Worm (Caenorhabditis elegans): ENCODE data around the gene ets-6.

The ets-6 gene

ce11 chrV:7545187-7545586 lies 35.2 kb downstream of the ets-6 start, which contains the start of the genes C54F6.19 and nhx-3:
C54F6.19 (plus strand) TSS chrV:7545487.
nhx-3 (minus strand) TSS chrV:7545523.
- TF ChIP-seq nhr-2 (tag; optimal IDR thresholded peaks at IDR 0.05), result no peak
- no peak for TF ChIP-seq ces-1 (GFP tag; optimal IDR thresholded peaks at IDR 0.05)
- TF ChIP-seq ceh-43 (GFP tag; optimal IDR thresholded peaks at IDR 0.05), result no peak
- TF ChIP-seq elt-3 (tag; optimal IDR thresholded peaks at IDR 0.05), result no peak
- TF ChIP-seq nhr-237 (tag; optimal IDR thresholded peaks at IDR 0.05), result no peak
- no peak for TF ChIP-seq unc-120 (tag; optimal IDR thresholded peaks at IDR 0.05; ENCODE audit: poor library complexity, severe bottlenecking)
- TF ChIP-seq blmp-1 (tag; optimal IDR thresholded peaks at IDR 0.05), result no peak
- TF ChIP-seq mep-1 (tag; optimal IDR thresholded peaks at IDR 0.05), result no peak

- peak; percentile 92 for TF ChIP-seq zip-8 (tag; optimal IDR thresholded peaks at IDR 0.05)
- TF ChIP-seq nhr-28 (tag; optimal IDR thresholded peaks at IDR 0.05), result no peak
Measured at ce11 chrV:7543728-7544127, 36.6 kb downstream of the ets-6 start.

DNA sequence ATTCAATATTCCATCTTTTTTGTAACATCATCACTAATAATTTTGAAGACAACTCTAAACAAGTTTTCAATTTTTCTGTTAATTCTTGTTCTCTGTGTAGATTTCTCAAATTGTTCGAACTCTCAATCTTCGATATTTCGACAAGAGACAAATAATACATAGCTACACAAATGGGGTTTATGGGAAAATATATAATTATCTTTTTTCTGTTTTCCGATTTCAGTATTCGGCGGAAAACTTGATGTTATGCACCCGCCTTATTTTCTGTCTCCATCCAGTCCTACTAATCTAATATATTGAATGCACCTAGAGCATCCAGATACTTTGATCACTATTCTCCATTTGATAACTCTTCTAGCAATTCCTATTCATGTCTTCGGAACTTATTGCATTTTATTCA lies 41.3 kb downstream of the ets-6 start, which contains the start of gene srh-268:
Gene srh-268 (plus strand): TSS at position 301 of the 400 bp plus-strand sequence.
- TF ChIP-seq sptf-1 (tag; optimal IDR thresholded peaks at IDR 0.05) (no peak), lin-13 (tag; optimal IDR thresholded peaks at IDR 0.05) (no peak), mep-1 (tag; optimal IDR thresholded peaks at IDR 0.05) (no peak), pha-4 (tag; optimal IDR thresholded peaks at IDR 0.05) (no peak), blmp-1 (tag; optimal IDR thresholded peaks at IDR 0.05) (no peak), ces-1 (GFP tag; optimal IDR thresholded peaks at IDR 0.05) (no peak), mls-2 (tag; optimal IDR thresholded peaks at IDR 0.05) (no peak), flh-1 (GFP tag; optimal IDR thresholded peaks at IDR 0.05) (no peak), ham-2 (GFP tag; optimal IDR thresholded peaks at IDR 0.05) (no peak), tbx-8 (GFP tag; optimal IDR thresholded peaks at IDR 0.05) (no peak), drap-1 (GFP tag; optimal IDR thresholded peaks at IDR 0.05) (no peak), bed-3 (GFP tag; optimal IDR thresholded peaks at IDR 0.05) (no peak), ztf-11 (tag; optimal IDR thresholded peaks at IDR 0.05) (no peak), elt-3 (tag; optimal IDR thresholded peaks at IDR 0.05) (no peak), unc-39 (tag; optimal IDR thresholded peaks at IDR 0.05) (no peak), lin-32 (GFP tag; optimal IDR thresholded peaks at IDR 0.05) (no peak), nhr-76 (tag; optimal IDR thresholded peaks at IDR 0.05) (no peak)

DNA sequence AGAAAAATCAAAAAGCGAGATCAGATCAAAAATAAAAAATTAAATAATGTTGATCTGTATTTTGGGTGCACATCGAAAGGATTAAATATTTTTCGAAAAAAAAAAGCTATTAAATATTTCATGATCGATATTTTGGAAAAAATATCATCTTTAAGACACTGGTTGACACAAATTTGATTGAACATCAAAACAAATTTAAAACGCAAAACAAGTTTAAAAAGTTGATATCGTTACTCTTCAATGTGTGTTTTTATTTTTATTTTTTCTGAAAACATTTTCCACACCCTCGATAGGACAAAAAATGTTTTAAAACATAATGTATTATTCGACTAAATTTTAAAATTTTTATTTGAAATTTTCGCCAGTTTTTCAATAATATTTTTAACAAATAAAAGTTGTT lies 42.3 kb downstream of the ets-6 start, which contains the start of gene C54F6.12:
Gene C54F6.12 (minus strand): TSS at position 101 of the 400 bp plus-strand sequence.
- no peak for TF ChIP-seq mls-2 (tag; optimal IDR thresholded peaks at IDR 0.05)
- no peak for TF ChIP-seq sptf-1 (tag; optimal IDR thresholded peaks at IDR 0.05)
- TF ChIP-seq mab-5 (tag; optimal IDR thresholded peaks at IDR 0.05), result no peak
- TF ChIP-seq ztf-11 (tag; optimal IDR thresholded peaks at IDR 0.05), result no peak
- no peak for TF ChIP-seq unc-39 (tag; optimal IDR thresholded peaks at IDR 0.05)

ce11 chrV:7532947-7533346 lies 47.4 kb downstream of the ets-6 start, which contains the start of gene C54F6.3:
C54F6.3 (plus strand) TSS chrV:7533247.
- TF ChIP-seq blmp-1 (tag; optimal IDR thresholded peaks at IDR 0.05), result no peak
- TF ChIP-seq M03D4.4 (tag; optimal IDR thresholded peaks at IDR 0.05), result no peak
- TF ChIP-seq hlh-1 (tag; optimal IDR thresholded peaks at IDR 0.05), result no peak
- no peak for TF ChIP-seq unc-39 (tag; optimal IDR thresholded peaks at IDR 0.05)
- no peak for TF ChIP-seq pha-4 (tag; optimal IDR thresholded peaks at IDR 0.05)
- TF ChIP-seq sem-2 (GFP tag; optimal IDR thresholded peaks at IDR 0.05), result no peak
- TF ChIP-seq ztf-11 (tag; optimal IDR thresholded peaks at IDR 0.05), result no peak
- TF ChIP-seq ceh-39 (tag; optimal IDR thresholded peaks at IDR 0.05), result no peak
- TF ChIP-seq nhr-76 (tag; optimal IDR thresholded peaks at IDR 0.05), result no peak
- TF ChIP-seq ceh-43 (GFP tag; optimal IDR thresholded peaks at IDR 0.05), result no peak
- no peak for TF ChIP-seq snpc-4 (tag; optimal IDR thresholded peaks at IDR 0.05)
- TF ChIP-seq elt-3 (tag; optimal IDR thresholded peaks at IDR 0.05), result no peak
- no peak for TF ChIP-seq cnd-1 (tag; optimal IDR thresholded peaks at IDR 0.05)
- no peak for TF ChIP-seq flh-1 (GFP tag; optimal IDR thresholded peaks at IDR 0.05)
- TF ChIP-seq sptf-1 (tag; optimal IDR thresholded peaks at IDR 0.05), result no peak

- TF ChIP-seq nhr-237 (tag; optimal IDR thresholded peaks at IDR 0.05) (no peak), sem-2 (GFP tag; optimal IDR thresholded peaks at IDR 0.05) (no peak), ztf-11 (tag; optimal IDR thresholded peaks at IDR 0.05) (no peak)
Measured at ce11 chrV:7529840-7530239, 50.5 kb downstream of the ets-6 start, which contains the start of gene swt-2. swt-2 (plus strand) TSS chrV:7530140.

Measured in whole organism, mixed stage, embryonic.